Worm (Caenorhabditis elegans) whole organism, mixed stage, embryonic: ENCODE results near the gene srb-19.

Experiments used
- blmp-1 ChIP-seq: fragments of 150-350 bp; optimal IDR thresholded peaks from 2 replicates; lab custom pipeline; 2014; ENCODE audit warnings: missing biosample characterization, missing genetic modification characterization
- ceh-83 ChIP-seq: fragments of 200-800 bp; sonication (Bioruptor generic); optimal IDR thresholded peaks from 2 replicates; lab custom pipeline; 2018; ENCODE audit warnings: mild to moderate bottlenecking, missing genetic modification characterization, missing compliant biosample characterization
- lsy-2 ChIP-seq: fragments of 150-350 bp; optimal IDR thresholded peaks from 2 replicates; lab custom pipeline; 2014; ENCODE audit warnings: missing biosample characterization, missing genetic modification characterization
- mab-5 ChIP-seq: fragments of 150-350 bp; optimal IDR thresholded peaks from 2 replicates; lab custom pipeline; 2014; ENCODE audit warnings: missing biosample characterization, missing genetic modification characterization
- mep-1 ChIP-seq: fragments of 150-350 bp; optimal IDR thresholded peaks from 2 replicates; lab custom pipeline; 2017; ENCODE audit warnings: missing biosample characterization, missing genetic modification reagents, missing genetic modification characterization, inconsistent platforms
- nhr-12 ChIP-seq: fragments of 150-350 bp; optimal IDR thresholded peaks from 2 replicates; lab custom pipeline; 2014; ENCODE audit warnings: missing biosample characterization, missing genetic modification characterization
- nhr-237 ChIP-seq: fragments of 150-350 bp; optimal IDR thresholded peaks from 2 replicates; lab custom pipeline; 2014; ENCODE audit warnings: missing biosample characterization, missing genetic modification characterization
- nhr-76 ChIP-seq: sonication (generic microtip); optimal IDR thresholded peaks from 2 replicates; lab custom pipeline; 2017; ENCODE audit warnings: missing biosample characterization, missing genetic modification characterization
- pha-4 ChIP-seq: fragments of 150-350 bp; optimal IDR thresholded peaks from 2 replicates; lab custom pipeline; 2018; ENCODE audit warnings: missing biosample characterization, missing genetic modification reagents, missing genetic modification characterization
- snpc-4 ChIP-seq: fragments of 150-350 bp; optimal IDR thresholded peaks from 2 replicates; lab custom pipeline; 2014; ENCODE audit warnings: missing biosample characterization, missing genetic modification characterization
- unc-39 ChIP-seq: fragments of 150-350 bp; optimal IDR thresholded peaks from 2 replicates; lab custom pipeline; 2014; ENCODE audit warnings: missing biosample characterization, missing genetic modification characterization
- unc-62 ChIP-seq: fragments of 150-350 bp; optimal IDR thresholded peaks from 2 replicates; lab custom pipeline; 2014; ENCODE audit warnings: missing biosample characterization, missing genetic modification reagents, missing genetic modification characterization
- ztf-11 ChIP-seq: fragments of 150-350 bp; optimal IDR thresholded peaks from 2 replicates; lab custom pipeline; 2014; ENCODE audit warnings: missing biosample characterization, missing genetic modification characterization

DNA sequence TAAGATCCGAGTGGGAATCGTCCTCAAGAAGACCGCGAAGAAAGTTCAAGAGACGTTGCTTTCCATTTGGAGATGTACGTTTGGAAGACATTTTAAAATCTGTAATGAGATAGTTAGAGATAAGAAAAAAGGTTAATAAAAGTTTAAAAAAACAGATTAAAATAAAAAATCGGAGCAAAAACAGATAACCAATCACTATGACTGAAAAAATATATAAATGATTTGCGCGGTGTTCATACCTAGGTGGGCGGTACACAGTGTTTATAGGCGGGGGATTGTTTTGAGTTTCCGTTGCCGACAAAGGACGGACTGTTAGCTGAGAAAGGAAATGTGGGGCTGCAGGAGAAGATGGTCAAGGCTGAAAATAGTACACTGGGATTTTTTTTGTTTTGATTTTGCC, 38.7 kb upstream of the srb-19 start, which contains the start of gene ets-7:
- no peak for TF ChIP-seq snpc-4 (tag; lab: Kevin White, UChicago)
- no peak for TF ChIP-seq nhr-76 (tag; lab: Kevin White, UChicago)
- TF ChIP-seq ztf-11 (tag; lab: Kevin White, UChicago): no peak
- no peak for TF ChIP-seq nhr-12 (tag; lab: Kevin White, UChicago)
- TF ChIP-seq unc-62 (GFP tag; lab: Kevin White, UChicago): no peak
- TF ChIP-seq ceh-83: no peak
- TF ChIP-seq pha-4: no peak
- TF ChIP-seq unc-39 (tag; lab: Kevin White, UChicago): no peak
- TF ChIP-seq mab-5 (tag; lab: Kevin White, UChicago): no peak
- no peak for TF ChIP-seq blmp-1
- TF ChIP-seq nhr-237 (tag; lab: Kevin White, UChicago): no peak
- no peak for TF ChIP-seq mep-1 (tag; lab: Kevin White, UChicago)
- TF ChIP-seq lsy-2 (tag; lab: Kevin White, UChicago): no peak
